Fruit fly (Drosophila melanogaster): ENCODE results near the gene CG10657.

CG10657 gene

dm6 chr3L:12503865-12504650, 7.0 kb upstream of the CG10657 start, which contains the start of the genes CG10646 and vih (continued):
- TF ChIP-seq CG8290 (GFP tag; optimal IDR thresholded peaks at IDR 0.05) (peak; percentile 43), CG8290 (tag; optimal IDR thresholded peaks at IDR 0.05) (no peak), zfh1 (GFP tag; IDR thresholded peaks at IDR 0.05) (no peak; the same call in 2 of the 3 replicates), gcm2 (GFP tag; optimal IDR thresholded peaks at IDR 0.05) (no peak), CG6791 (GFP tag; IDR thresholded peaks at IDR 0.05; ENCODE audit: partially characterized antibody) (no peak), HmgD (GFP tag; optimal IDR thresholded peaks at IDR 0.05) (no peak), CG18599 (GFP tag; optimal IDR thresholded peaks at IDR 0.05) (peak; percentile 50), hth (optimal IDR thresholded peaks at IDR 0.05) (no peak), ci (GFP tag; IDR thresholded peaks at IDR 0.05) (0 out of 3 replicates have a peak, but pooled peaks have one; percentile 6), Optix (GFP tag; IDR thresholded peaks at IDR 0.05) (no peak), CG9215 (GFP tag; IDR thresholded peaks at IDR 0.05) (no peak), Drgx (GFP tag; IDR thresholded peaks at IDR 0.05) (no peak), rib (GFP tag; IDR thresholded peaks at IDR 0.05) (no peak), crp (GFP tag; optimal IDR thresholded peaks at IDR 0.05) (peak in 1 of 2 experiments; percentile 33), CG2199 (GFP tag; IDR thresholded peaks at IDR 0.05) (no peak), so (GFP tag; IDR thresholded peaks at IDR 0.05) (no peak), dimm (GFP tag; IDR thresholded peaks at IDR 0.05) (no peak), sisA (GFP tag; IDR thresholded peaks at IDR 0.05) (no peak), ap (GFP tag; IDR thresholded peaks at IDR 0.05) (no peak), CG8359 (GFP tag; optimal IDR thresholded peaks at IDR 0.05; ENCODE audit: borderline replicate concordance) (no peak), CG1603 (tag; optimal IDR thresholded peaks at IDR 0.05) (peak; percentile 71), CG34376 (GFP tag; optimal IDR thresholded peaks at IDR 0.05) (peak; percentile 5), GATAe (GFP tag; conservative IDR thresholded peaks at IDR 0.05) (peak; percentile 55; the same call in 1 of the 2 replicates), H15 (GFP tag; IDR thresholded peaks at IDR 0.05) (0 out of 3 replicates have a peak, but pooled peaks have one; percentile 6), Nf-YC (tag; optimal IDR thresholded peaks at IDR 0.05) (peak; percentile 63), E2f2 (GFP tag; IDR thresholded peaks at IDR 0.05) (peak; percentile 49; the same call in 1 of the 2 replicates), fu2 (GFP tag; optimal IDR thresholded peaks at IDR 0.05) (no peak), fd102C (GFP tag; optimal IDR thresholded peaks at IDR 0.05) (no peak), slbo (GFP tag; IDR thresholded peaks at IDR 0.05) (peak; percentile 60), CG7357 (GFP tag; IDR thresholded peaks at IDR 0.05) (no peak), CG14860 (GFP tag; IDR thresholded peaks at IDR 0.05; ENCODE audit: partially characterized antibody) (no peak), Bteb2 (GFP tag; optimal IDR thresholded peaks at IDR 0.05) (no peak), CG13894 (tag; optimal IDR thresholded peaks at IDR 0.05) (peak; percentile 18), Hr78 (GFP tag; optimal IDR thresholded peaks at IDR 0.05) (no peak), gem (tag; optimal IDR thresholded peaks at IDR 0.05) (no peak), nau (GFP tag; optimal IDR thresholded peaks at IDR 0.05) (no peak), Mrtf (GFP tag; IDR thresholded peaks at IDR 0.05) (no peak), CG6689 (GFP tag; IDR thresholded peaks at IDR 0.05) (peak; percentile 35; the same call in 1 of the 2 replicates), mam (GFP tag; optimal IDR thresholded peaks at IDR 0.05) (peak; percentile 45), CG2116 (GFP tag; optimal IDR thresholded peaks at IDR 0.05) (peak; percentile 99), slp2 (GFP tag; optimal IDR thresholded peaks at IDR 0.05) (no peak), TFAM (GFP tag; optimal IDR thresholded peaks at IDR 0.05) (no peak), CG2875 (GFP tag; optimal IDR thresholded peaks at IDR 0.05) (no peak), CG1024 (GFP tag; IDR thresholded peaks at IDR 0.05) (no peak), CG4404 (GFP tag; IDR thresholded peaks at IDR 0.05) (no peak), CG4360 (GFP tag; IDR thresholded peaks at IDR 0.05) (no peak), CG42726 (GFP tag; IDR thresholded peaks at IDR 0.05; ENCODE audit: partially characterized antibody) (no peak), jumu (GFP tag; optimal IDR thresholded peaks at IDR 0.05) (peak; percentile 31), HLH3B (GFP tag; IDR thresholded peaks at IDR 0.05) (0 out of 2 replicates have a peak, but pooled peaks have one; percentile 23), ttk (GFP tag; IDR thresholded peaks at IDR 0.05) (no peak; the same call in 1 of the 2 replicates)

Measured in whole organism, embryonic.